Worm (Caenorhabditis elegans) whole organism, L1 larva: ENCODE measurements around the gene F01F1.14.

Experiments used
- mab-9 ChIP-seq: fragments of 200-800 bp; sonication (Bioruptor generic); IDR thresholded peaks from 2 replicates; pipeline ENCODE4 v1.3.6; 2022; ENCODE audit warnings: missing genetic modification reagents, missing genetic modification characterization, missing compliant biosample characterization
- nhr-84 ChIP-seq: sonication (generic microtip); optimal IDR thresholded peaks from 2 replicates; lab custom pipeline; 2017; ENCODE audit warnings: missing biosample characterization, missing genetic modification characterization
- nhr-85 ChIP-seq: sonication (generic microtip); peaks from one replicate; lab custom pipeline; 2016; ENCODE audit warnings: missing genetic modification characterization, inconsistent platforms, missing compliant biosample characterization

DNA sequence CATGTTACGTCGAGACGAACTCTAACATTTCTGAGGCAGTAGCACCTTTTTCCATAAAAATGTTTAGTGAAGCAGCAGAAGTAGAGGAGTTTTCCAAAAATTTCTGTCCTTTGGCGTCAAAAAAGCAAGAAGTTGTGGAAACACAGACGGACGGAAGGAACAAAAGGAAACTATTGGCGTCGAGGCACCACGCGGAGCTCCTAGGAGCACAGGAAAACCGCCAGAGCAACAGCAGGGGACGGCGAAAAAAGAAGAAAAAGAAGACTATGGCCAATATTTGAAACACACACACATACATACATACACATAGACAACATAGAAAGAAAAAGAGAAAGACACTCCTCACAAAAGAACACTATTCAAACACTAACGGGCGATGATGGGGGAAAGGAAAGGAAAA, 39.8 kb downstream of the F01F1.14 start:
- TF ChIP-seq nhr-84 (tag; lab: Kevin White, UChicago): no peak
- peak; percentile 44 for TF ChIP-seq nhr-85 (tag; lab: Kevin White, UChicago)
- no peak for TF ChIP-seq mab-9
